Fruit fly (Drosophila melanogaster) whole organism: ENCODE data around the gene mIF2.

Source experiments
- CG8478 ChIP-seq: fragments of >200 bp; optimal IDR thresholded peaks from 2 replicates; lab custom pipeline; 2018; ENCODE audit warnings: inconsistent platforms
- Dll ChIP-seq: fragments of >200 bp; optimal IDR thresholded peaks from 2 replicates; lab custom pipeline; 2017
- EcR ChIP-seq, 2 experiments: fragments of >200 bp; optimal IDR thresholded peaks; 2 replicates each; lab custom pipeline; 2017; ENCODE audit warnings: missing biosample characterization in 2 of 2, missing genetic modification characterization in 2 of 2, missing genetic modification reagents in 2 of 2
- pan ChIP-seq: fragments of >200 bp; optimal IDR thresholded peaks from 2 replicates; lab custom pipeline; 2017
- psq ChIP-seq: fragments of >200 bp; optimal IDR thresholded peaks from 2 replicates; lab custom pipeline; 2017
- usp ChIP-seq: fragments of >200 bp; optimal IDR thresholded peaks from 2 replicates; lab custom pipeline; 2017; ENCODE audit warnings: missing biosample characterization, missing genetic modification characterization, mixed read lengths

Gene mIF2

DNA sequence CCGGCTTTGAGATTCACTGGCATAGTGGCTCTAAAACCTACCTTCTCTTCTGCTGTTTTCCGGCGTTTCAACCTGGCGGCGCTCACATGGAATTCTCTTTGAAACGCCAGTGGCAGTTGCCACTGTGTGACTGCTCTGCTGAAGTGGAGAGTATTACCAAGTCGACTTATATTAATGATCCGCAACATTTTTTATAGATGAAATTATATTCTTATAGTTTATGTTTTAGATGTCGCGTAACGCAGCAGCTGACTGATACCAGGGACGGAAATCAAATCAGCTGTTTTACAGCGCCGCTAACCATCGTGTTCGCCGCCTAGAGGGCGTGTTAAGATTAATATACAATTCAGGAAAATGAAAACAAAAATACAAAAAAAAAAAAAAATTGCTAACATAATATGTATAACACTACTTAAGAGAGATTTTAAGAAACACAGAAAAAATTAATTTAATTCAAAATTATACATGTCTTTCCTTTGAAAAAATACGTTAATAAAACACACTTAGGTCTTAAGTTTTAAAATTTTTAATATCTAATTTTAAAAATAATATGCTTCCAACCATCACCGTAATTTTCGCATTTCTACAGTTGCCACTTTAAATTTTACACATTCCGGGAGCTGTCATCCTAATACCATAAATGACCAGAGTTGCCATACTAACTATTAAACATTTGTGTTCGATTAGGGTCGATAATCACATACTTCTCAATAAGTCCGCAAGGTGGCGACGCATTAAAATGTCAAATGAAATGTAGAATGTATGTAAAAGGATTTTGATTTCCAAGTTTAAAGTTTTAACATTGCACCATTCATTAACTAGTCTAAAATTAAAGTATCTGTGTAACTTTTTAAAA lies at the start of gene mIF2:
mIF2 (minus strand) TSS at position 280 of the 856 bp plus-strand sequence.
- TF ChIP-seq Dll (no peak), EcR (GFP tag; optimal IDR thresholded peaks at IDR 0.05; lab: Kevin White, UChicago) (no peak), pan (lab: Kevin White, UChicago) (no peak), usp (GFP tag; lab: Kevin White, UChicago) (no peak), psq (lab: Kevin White, UChicago) (no peak), CG8478 (lab: Kevin White, UChicago) (no peak)

DNA sequence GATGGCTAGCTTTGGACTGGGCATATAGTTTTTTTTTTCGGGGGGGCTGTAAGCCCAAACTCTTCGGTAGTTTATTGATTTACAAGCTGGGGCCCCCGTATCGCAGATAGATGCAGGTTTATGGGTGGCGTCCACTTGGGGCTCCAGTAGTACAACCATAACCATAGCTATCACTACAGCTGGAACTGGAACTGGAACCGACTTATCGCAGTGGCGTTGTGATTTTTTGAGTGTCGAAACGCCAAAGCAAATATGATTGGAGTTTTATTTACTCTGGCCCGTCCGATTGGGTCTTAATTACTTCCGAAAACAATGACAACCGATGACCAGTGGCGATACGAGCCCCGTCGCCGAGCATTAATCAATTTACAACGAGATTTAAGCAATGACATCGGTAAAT lies 45.8 kb upstream of the mIF2 start:
- no peak for TF ChIP-seq EcR (GFP tag; optimal IDR thresholded peaks at IDR 0.05; lab: Kevin White, UChicago)
- no peak for TF ChIP-seq CG8478 (lab: Kevin White, UChicago)
- no peak for TF ChIP-seq psq (lab: Kevin White, UChicago)
- TF ChIP-seq usp (GFP tag; lab: Kevin White, UChicago), result no peak

DNA sequence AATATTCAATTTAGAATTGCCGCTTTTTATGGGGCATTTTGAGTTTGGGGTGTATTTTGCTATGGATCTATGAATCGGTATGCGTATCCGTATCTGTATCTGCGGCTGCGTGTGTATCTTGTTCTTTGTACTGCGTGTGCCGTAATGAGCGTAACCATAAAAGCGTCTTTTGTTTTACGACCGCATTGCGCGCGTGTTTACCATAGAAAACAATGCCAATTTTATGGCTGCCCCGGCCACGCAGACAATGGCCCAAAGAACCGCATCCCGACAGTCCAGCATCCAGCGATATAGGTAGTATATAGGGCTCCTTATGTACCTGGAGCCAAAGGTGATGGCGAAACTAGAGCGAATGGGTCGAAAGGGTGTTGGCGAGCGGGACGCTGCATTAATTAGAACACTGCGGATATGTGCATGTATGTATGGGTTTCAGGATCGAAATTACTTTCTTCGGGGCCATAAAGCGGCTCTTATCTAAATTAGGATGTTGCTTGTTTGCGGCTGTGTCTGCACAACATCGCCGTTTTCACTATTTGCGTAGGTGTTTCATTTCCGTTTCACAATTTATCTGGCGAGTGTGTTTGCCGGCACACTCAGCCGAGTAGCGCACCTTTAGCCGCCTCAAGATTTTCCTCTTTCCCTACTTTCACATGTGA lies 43.9 kb upstream of the mIF2 start:
- no peak for TF ChIP-seq Dll
- TF ChIP-seq usp (GFP tag; lab: Kevin White, UChicago), result no peak
- no peak for TF ChIP-seq pan (lab: Kevin White, UChicago)
- TF ChIP-seq psq (lab: Kevin White, UChicago), result no peak
- no peak for TF ChIP-seq CG8478 (lab: Kevin White, UChicago)
- TF ChIP-seq EcR (GFP tag; optimal IDR thresholded peaks at IDR 0.05; lab: Kevin White, UChicago), result no peak

DNA sequence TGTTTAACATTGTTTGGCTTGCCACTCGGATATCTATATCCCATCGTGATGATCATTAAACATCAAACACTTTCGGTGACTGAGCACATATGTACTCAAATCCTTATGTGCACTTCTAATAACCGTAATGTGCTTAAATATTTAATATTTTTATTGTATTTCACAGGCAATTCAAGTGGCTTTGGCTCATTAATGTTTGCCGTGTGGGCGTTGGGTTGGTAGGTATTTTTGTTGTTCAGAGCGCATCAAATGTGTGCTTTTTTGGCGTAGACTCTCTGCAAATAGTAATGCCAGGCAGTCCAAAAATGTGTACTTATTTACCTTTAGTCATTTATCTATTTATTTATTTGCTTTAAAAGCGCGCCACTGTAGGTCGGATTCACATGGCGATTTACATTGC lies 42.3 kb upstream of the mIF2 start:
- no peak for TF ChIP-seq Dll
- no peak for TF ChIP-seq psq (lab: Kevin White, UChicago)
- no peak for TF ChIP-seq pan (lab: Kevin White, UChicago)
- TF ChIP-seq CG8478 (lab: Kevin White, UChicago), result no peak
- no peak for TF ChIP-seq EcR (GFP tag; optimal IDR thresholded peaks at IDR 0.05; lab: Kevin White, UChicago)
- no peak for TF ChIP-seq usp (GFP tag; lab: Kevin White, UChicago)

DNA sequence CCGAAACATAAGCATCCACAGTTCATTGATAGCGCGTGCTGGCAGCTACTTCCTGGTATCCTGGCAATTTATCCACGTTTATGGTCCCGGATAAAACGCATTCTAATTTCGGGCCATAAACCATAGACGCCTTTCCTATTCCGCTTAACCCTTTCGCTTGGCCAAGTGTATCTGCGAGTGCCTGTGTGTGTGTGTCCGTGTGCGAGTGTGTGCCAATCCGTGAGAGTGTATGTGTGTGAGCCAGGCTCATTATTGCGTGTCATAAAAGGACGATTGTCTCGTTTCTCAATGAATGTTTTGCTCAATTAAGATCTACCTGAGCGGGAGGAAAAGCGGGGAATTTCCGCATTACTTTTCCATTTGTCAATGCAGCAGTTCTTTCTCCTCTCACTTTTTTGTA lies 41.6 kb upstream of the mIF2 start:
- TF ChIP-seq pan (lab: Kevin White, UChicago) (no peak), CG8478 (lab: Kevin White, UChicago) (no peak), Dll (no peak), psq (lab: Kevin White, UChicago) (no peak), EcR (GFP tag; optimal IDR thresholded peaks at IDR 0.05; lab: Kevin White, UChicago) (no peak), usp (GFP tag; lab: Kevin White, UChicago) (no peak)

DNA sequence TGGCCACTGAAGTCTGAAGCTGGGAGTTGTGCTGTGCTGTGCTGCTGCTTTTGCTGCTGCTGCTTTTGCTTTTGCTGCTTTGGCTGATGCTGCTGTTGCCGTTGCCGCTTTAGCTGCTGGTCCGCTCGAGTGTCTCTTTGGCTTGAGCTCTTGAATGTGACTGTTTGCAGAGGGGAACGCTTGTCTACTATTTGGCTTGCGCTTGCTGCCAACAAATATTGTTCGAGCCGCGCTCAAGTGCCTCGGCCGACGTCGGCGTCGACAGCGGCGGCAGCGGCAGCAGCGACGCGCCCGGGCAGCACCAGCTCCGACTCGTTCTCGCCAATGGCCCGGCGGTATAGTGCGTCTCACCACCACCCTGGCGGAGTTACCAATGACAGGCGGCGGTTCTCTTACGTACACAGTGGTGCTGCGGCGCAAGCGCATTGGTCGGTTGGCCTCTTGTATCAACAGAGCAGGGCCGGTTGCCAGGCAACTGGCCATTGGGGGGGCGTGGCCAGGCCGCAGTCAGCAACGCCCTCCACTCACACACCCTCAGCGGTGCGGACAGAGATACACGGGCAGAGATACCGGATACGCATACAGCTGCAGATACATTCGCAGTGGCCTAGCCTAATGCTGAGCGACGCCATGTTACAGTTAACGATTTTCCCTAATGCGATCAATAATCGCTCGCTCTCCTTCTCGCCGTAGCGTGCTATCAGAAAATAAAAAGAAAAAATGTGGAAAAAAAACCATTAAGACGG lies 40.6 kb upstream of the mIF2 start, which contains the start of gene fkh:
fkh (minus strand) TSS at position 189 of the 746 bp plus-strand sequence.
- TF ChIP-seq CG8478 (lab: Kevin White, UChicago) (no peak), usp (GFP tag; lab: Kevin White, UChicago) (no peak), psq (lab: Kevin White, UChicago) (no peak), Dll (no peak), EcR (GFP tag; optimal IDR thresholded peaks at IDR 0.05; lab: Kevin White, UChicago) (no peak), pan (lab: Kevin White, UChicago) (no peak)

DNA sequence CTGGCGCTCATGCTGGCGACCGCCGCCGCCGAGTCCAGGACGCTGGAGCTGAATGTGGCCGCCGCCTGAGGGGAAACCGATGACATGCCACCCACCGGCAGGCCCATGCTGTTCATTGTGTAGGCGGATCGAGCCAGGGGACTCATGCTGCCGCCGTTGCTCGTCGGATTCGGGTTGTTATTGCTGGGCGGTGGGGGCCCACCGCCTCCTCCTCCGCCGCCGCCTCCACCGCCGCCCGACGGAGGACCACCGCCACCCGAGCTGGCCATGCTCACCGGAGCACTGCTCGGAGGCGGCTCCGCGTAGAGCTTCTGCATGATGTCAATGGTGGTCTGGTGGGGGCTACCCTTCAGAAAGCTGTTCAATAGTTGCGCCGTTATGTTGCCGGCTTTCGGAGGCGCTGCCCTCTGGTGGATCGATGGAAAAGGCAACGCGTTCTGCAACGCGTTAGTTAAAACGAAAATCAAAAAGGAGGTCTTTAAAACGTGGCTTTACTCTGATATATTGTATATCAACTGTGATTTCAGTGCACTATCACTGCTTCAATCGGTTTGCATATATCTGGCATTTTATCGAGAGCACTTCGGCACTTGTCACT lies 39.7 kb upstream of the mIF2 start:
- no peak for TF ChIP-seq pan (lab: Kevin White, UChicago)
- no peak for TF ChIP-seq psq (lab: Kevin White, UChicago)
- no peak for TF ChIP-seq EcR (GFP tag; optimal IDR thresholded peaks at IDR 0.05; lab: Kevin White, UChicago)
- TF ChIP-seq Dll, result no peak
- TF ChIP-seq CG8478 (lab: Kevin White, UChicago), result no peak
- TF ChIP-seq usp (GFP tag; lab: Kevin White, UChicago), result no peak

DNA sequence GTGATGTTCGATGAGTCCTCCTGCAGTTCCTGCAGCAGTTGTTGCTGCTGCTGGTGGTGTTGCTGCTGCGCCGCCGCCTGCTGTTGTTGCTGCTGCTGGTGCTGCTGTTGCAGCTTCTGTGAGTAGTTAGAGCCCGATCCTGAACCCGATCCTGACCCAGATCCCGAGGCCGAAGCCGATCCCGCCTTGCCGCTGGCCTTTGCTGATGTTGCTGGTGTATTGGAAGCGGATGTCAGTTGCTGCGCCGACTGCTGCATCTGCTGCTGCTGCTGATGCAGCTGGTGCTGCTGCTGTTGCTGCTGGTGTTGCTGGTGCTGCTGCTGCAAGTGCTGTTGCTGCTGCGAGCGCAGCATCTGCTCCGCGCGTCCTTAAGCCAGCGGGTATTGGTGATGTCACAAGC lies 38.0 kb upstream of the mIF2 start:
- TF ChIP-seq pan (lab: Kevin White, UChicago) (no peak), Dll (no peak), CG8478 (lab: Kevin White, UChicago) (no peak), EcR (GFP tag; optimal IDR thresholded peaks at IDR 0.05; lab: Kevin White, UChicago) (no peak), psq (lab: Kevin White, UChicago) (no peak), usp (GFP tag; lab: Kevin White, UChicago) (no peak)

DNA sequence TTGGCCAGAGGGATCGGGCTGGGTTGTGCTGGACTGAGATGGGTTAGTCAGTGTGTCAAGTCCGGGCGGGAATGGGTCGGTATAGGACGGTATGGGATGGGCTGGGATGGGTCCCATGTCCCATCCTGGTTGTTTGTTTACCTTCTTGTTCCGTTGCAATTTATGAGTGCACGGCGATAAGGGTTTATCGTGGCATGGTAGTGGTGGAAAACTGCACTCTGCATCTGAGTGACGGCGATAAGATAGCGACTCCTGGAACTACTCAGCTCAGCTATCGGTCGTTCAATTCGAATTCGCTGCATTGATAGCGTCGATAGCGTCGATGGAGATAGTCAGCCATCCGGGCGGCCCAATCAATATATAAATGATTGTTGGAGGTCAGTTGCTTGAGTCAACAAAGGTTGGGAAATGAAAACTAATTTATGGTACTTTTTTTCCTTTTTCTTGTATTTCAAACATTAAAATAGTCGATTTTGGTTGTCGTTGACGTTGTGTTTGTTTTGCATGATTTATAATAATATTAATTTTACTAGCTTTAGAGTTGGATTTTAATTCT lies 36.0 kb upstream of the mIF2 start:
- no peak for TF ChIP-seq Dll
- TF ChIP-seq pan (lab: Kevin White, UChicago), result no peak
- no peak for TF ChIP-seq psq (lab: Kevin White, UChicago)
- no peak for TF ChIP-seq usp (GFP tag; lab: Kevin White, UChicago)
- no peak for TF ChIP-seq EcR (GFP tag; optimal IDR thresholded peaks at IDR 0.05; lab: Kevin White, UChicago)
- TF ChIP-seq CG8478 (lab: Kevin White, UChicago), result no peak

DNA sequence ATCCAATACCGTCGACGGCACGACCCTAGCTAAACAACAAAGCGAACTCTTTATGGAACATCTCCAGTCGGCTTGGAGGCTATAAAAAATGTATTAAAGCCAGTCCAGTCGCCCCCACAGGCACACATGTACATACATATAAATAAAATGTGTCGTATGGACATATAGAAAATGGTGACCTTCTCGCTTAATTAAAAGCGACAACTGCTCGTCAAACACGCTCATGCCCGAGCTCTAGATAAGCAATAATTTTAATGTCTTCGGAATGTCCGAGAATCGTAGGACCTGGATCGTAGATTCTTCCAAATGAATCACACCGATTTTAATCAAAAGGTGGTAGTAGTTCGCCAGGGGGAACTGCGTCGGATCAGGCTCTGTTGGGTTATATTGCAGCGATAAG lies 35.4 kb upstream of the mIF2 start:
- TF ChIP-seq Dll (no peak), psq (lab: Kevin White, UChicago) (no peak), pan (lab: Kevin White, UChicago) (no peak)
